Worm (Caenorhabditis elegans) whole organism, mixed stage, embryonic: Measurements from ENCODE around the gene T23B5.4.

Experiments
- M03D4.4 ChIP-seq: sonication (generic microtip); optimal IDR thresholded peaks from 2 replicates; lab custom pipeline; 2017; ENCODE audit warnings: mild to moderate bottlenecking, missing genetic modification characterization, missing compliant biosample characterization
- bed-3 ChIP-seq: fragments of 200-800 bp; sonication (Bioruptor generic); optimal IDR thresholded peaks from 3 replicates; lab custom pipeline; 2018; ENCODE audit warnings: mild to moderate bottlenecking, missing genetic modification characterization, moderate library complexity, missing compliant biosample characterization
- blmp-1 ChIP-seq: fragments of 150-350 bp; optimal IDR thresholded peaks from 2 replicates; lab custom pipeline; 2014; ENCODE audit warnings: missing biosample characterization, missing genetic modification characterization
- ceh-83 ChIP-seq: fragments of 200-800 bp; sonication (Bioruptor generic); optimal IDR thresholded peaks from 2 replicates; lab custom pipeline; 2018; ENCODE audit warnings: mild to moderate bottlenecking, missing genetic modification characterization, missing compliant biosample characterization
- ces-1 ChIP-seq: fragments of 150-350 bp; optimal IDR thresholded peaks from 2 replicates; lab custom pipeline; 2014; ENCODE audit warnings: missing biosample characterization, missing genetic modification reagents, missing genetic modification characterization
- drap-1 ChIP-seq: fragments of 200-800 bp; sonication (Bioruptor generic); optimal IDR thresholded peaks from 3 replicates; lab custom pipeline; 2018; ENCODE audit warnings: mild to moderate bottlenecking, missing genetic modification characterization, missing compliant biosample characterization
- flh-1 ChIP-seq: fragments of 200-800 bp; sonication (Bioruptor generic); optimal IDR thresholded peaks from 2 replicates; lab custom pipeline; 2018; ENCODE audit warnings: mild to moderate bottlenecking, missing genetic modification characterization, moderate library complexity, missing compliant biosample characterization
- ham-2 ChIP-seq: fragments of 200-800 bp; sonication (Bioruptor generic); optimal IDR thresholded peaks from 2 replicates; lab custom pipeline; 2018; ENCODE audit warnings: mild to moderate bottlenecking, missing genetic modification characterization, missing compliant biosample characterization
- hlh-1 ChIP-seq: fragments of 150-350 bp; optimal IDR thresholded peaks from 2 replicates; lab custom pipeline; 2014; ENCODE audit warnings: missing biosample characterization, missing genetic modification reagents, missing genetic modification characterization
- lin-13 ChIP-seq: fragments of 150-350 bp; optimal IDR thresholded peaks from 2 replicates; lab custom pipeline; 2014; ENCODE audit warnings: missing biosample characterization, missing genetic modification characterization
- lin-32 ChIP-seq: fragments of 200-800 bp; sonication (Bioruptor generic); optimal IDR thresholded peaks from 2 replicates; lab custom pipeline; 2018; ENCODE audit warnings: mild to moderate bottlenecking, missing genetic modification characterization, missing compliant biosample characterization
- lsy-2 ChIP-seq: fragments of 150-350 bp; optimal IDR thresholded peaks from 2 replicates; lab custom pipeline; 2014; ENCODE audit warnings: missing biosample characterization, missing genetic modification characterization
- mab-5 ChIP-seq: fragments of 150-350 bp; optimal IDR thresholded peaks from 2 replicates; lab custom pipeline; 2014; ENCODE audit warnings: missing biosample characterization, missing genetic modification characterization
- mep-1 ChIP-seq: fragments of 150-350 bp; optimal IDR thresholded peaks from 2 replicates; lab custom pipeline; 2017; ENCODE audit warnings: missing biosample characterization, missing genetic modification reagents, missing genetic modification characterization, inconsistent platforms
- nhr-237 ChIP-seq: fragments of 150-350 bp; optimal IDR thresholded peaks from 2 replicates; lab custom pipeline; 2014; ENCODE audit warnings: missing biosample characterization, missing genetic modification characterization
- nhr-76 ChIP-seq: sonication (generic microtip); optimal IDR thresholded peaks from 2 replicates; lab custom pipeline; 2017; ENCODE audit warnings: missing biosample characterization, missing genetic modification characterization
- pha-4 ChIP-seq: fragments of 150-350 bp; optimal IDR thresholded peaks from 2 replicates; lab custom pipeline; 2018; ENCODE audit warnings: missing biosample characterization, missing genetic modification reagents, missing genetic modification characterization
- sem-2 ChIP-seq: fragments of 200-800 bp; sonication (Bioruptor generic); optimal IDR thresholded peaks from 2 replicates; lab custom pipeline; 2018; ENCODE audit warnings: mild to moderate bottlenecking, missing genetic modification characterization, missing compliant biosample characterization
- sptf-1 ChIP-seq: sonication (generic microtip); optimal IDR thresholded peaks from 2 replicates; lab custom pipeline; 2017; ENCODE audit warnings: mild to moderate bottlenecking, missing genetic modification characterization, moderate library complexity, missing compliant biosample characterization
- tbx-8 ChIP-seq: fragments of 200-800 bp; sonication (Bioruptor generic); optimal IDR thresholded peaks from 2 replicates; lab custom pipeline; 2018; ENCODE audit warnings: mild to moderate bottlenecking, missing genetic modification characterization, moderate library complexity, missing compliant biosample characterization
- unc-120 ChIP-seq: sonication (generic microtip); optimal IDR thresholded peaks from 2 replicates; lab custom pipeline; 2017; ENCODE audit warnings: missing genetic modification characterization, missing compliant biosample characterization; ENCODE audit not compliant: poor library complexity, severe bottlenecking
- unc-39 ChIP-seq: fragments of 150-350 bp; optimal IDR thresholded peaks from 2 replicates; lab custom pipeline; 2014; ENCODE audit warnings: missing biosample characterization, missing genetic modification characterization
- ztf-11 ChIP-seq: fragments of 150-350 bp; optimal IDR thresholded peaks from 2 replicates; lab custom pipeline; 2014; ENCODE audit warnings: missing biosample characterization, missing genetic modification characterization

Gene T23B5.4

ce11 chrIV:12724641-12725040, 49.8 kb downstream of the T23B5.4 start, which contains the start of the genes T23F6.3 and rbd-1:
Gene T23F6.3 (minus strand): TSS chrIV:12724760.
Gene rbd-1 (plus strand): TSS chrIV:12724986.
- peak; percentile 81 for TF ChIP-seq mep-1
- peak; percentile 78 for TF ChIP-seq lsy-2 (tag; lab: Kevin White, UChicago)
- TF ChIP-seq pha-4 (tag; lab: Kevin White, UChicago): peak; percentile 73
- no peak for TF ChIP-seq ces-1 (GFP tag; lab: Kevin White, UChicago)
- no peak for TF ChIP-seq lin-32 (GFP tag; lab: Kevin White, UChicago)
- peak; percentile 74 for TF ChIP-seq lin-13 (tag; lab: Kevin White, UChicago)
- TF ChIP-seq sptf-1 (tag; lab: Kevin White, UChicago): peak; percentile 71
- peak; percentile 40 for TF ChIP-seq mab-5 (tag; lab: Kevin White, UChicago)
- peak; percentile 41 for TF ChIP-seq drap-1
- TF ChIP-seq nhr-237: peak; percentile 81
- peak; percentile 10 for TF ChIP-seq M03D4.4 (tag; lab: Kevin White, UChicago)
- TF ChIP-seq hlh-1: peak; percentile 5
- no peak for TF ChIP-seq ham-2 (GFP tag; lab: Kevin White, UChicago)
- no peak for TF ChIP-seq ceh-83

ce11 chrIV:12725228-12725627, 50.4 kb downstream of the T23B5.4 start:
- TF ChIP-seq ztf-11: no peak
- no peak for TF ChIP-seq unc-39 (tag; lab: Kevin White, UChicago)
- no peak for TF ChIP-seq nhr-76
- TF ChIP-seq tbx-8 (GFP tag; lab: Kevin White, UChicago): no peak
- no peak for TF ChIP-seq unc-120 (tag; lab: Kevin White, UChicago)
- no peak for TF ChIP-seq flh-1 (GFP tag; lab: Kevin White, UChicago)
- no peak for TF ChIP-seq blmp-1 (tag; lab: Kevin White, UChicago)
- TF ChIP-seq bed-3 (GFP tag; lab: Kevin White, UChicago): no peak
- no peak for TF ChIP-seq sem-2
